Fruit fly (Drosophila melanogaster) whole organism, embryonic: ENCODE results near the gene tho2.

Experiments
- Antp ChIP-seq: fragments of 200-800 bp; sonication (Bioruptor generic); optimal IDR thresholded peaks from 3 replicates; lab custom pipeline; 2016; ENCODE audit warnings: missing biosample characterization, missing genetic modification characterization
- BtbVII ChIP-seq: fragments of 200-800 bp; sonication (Bioruptor generic); optimal IDR thresholded peaks from 3 replicates; lab custom pipeline; 2017; ENCODE audit warnings: missing biosample characterization, mild to moderate bottlenecking, missing genetic modification characterization
- CG10431 ChIP-seq: fragments of 200-800 bp; sonication (Bioruptor generic); optimal IDR thresholded peaks from 3 replicates; lab custom pipeline; 2018; ENCODE audit warnings: missing biosample characterization, mild to moderate bottlenecking, missing genetic modification characterization
- CG10543 ChIP-seq: fragments of 200-800 bp; sonication (Bioruptor generic); optimal IDR thresholded peaks from 3 replicates; lab custom pipeline; 2017; ENCODE audit warnings: missing biosample characterization, mild to moderate bottlenecking, missing genetic modification characterization, moderate library complexity
- CG10959 ChIP-seq: fragments of 200-800 bp; sonication (Bioruptor generic); IDR thresholded peaks from 2 replicates; pipeline ENCODE4 v1.3.6; 2022; ENCODE audit warnings: missing biosample characterization, missing genetic modification characterization
- CG10979 ChIP-seq: fragments of 200-800 bp; sonication (Bioruptor generic); optimal IDR thresholded peaks from 2 replicates; lab custom pipeline; 2018; ENCODE audit warnings: missing biosample characterization, mild to moderate bottlenecking, missing genetic modification characterization, moderate library complexity
- CG14667 ChIP-seq: fragments of 200-800 bp; sonication (Bioruptor generic); IDR thresholded peaks from 2 replicates; pipeline ENCODE4 v1.3.6; 2022; ENCODE audit warnings: missing biosample characterization, missing genetic modification characterization
- CG17385 ChIP-seq: fragments of 200-800 bp; sonication (Bioruptor generic); optimal IDR thresholded peaks from 3 replicates; lab custom pipeline; 2018; ENCODE audit warnings: missing biosample characterization, mild to moderate bottlenecking, missing genetic modification characterization
- CG18764 ChIP-seq: fragments of 200-800 bp; sonication (Bioruptor generic); optimal IDR thresholded peaks from 3 replicates; lab custom pipeline; 2016; ENCODE audit warnings: missing biosample characterization, missing genetic modification characterization
- CG2199 ChIP-seq: fragments of 200-800 bp; sonication (Bioruptor generic); IDR thresholded peaks from 3 replicates; pipeline ENCODE4 v1.3.6; 2022; ENCODE audit warnings: missing biosample characterization, missing genetic modification characterization
- CG31388 ChIP-seq: fragments of 200-800 bp; sonication (Bioruptor generic); optimal IDR thresholded peaks from 2 replicates; lab custom pipeline; 2016; ENCODE audit warnings: missing biosample characterization, missing genetic modification characterization
- CG32772 ChIP-seq: fragments of 200-800 bp; sonication (Bioruptor generic); IDR thresholded peaks from 2 replicates; pipeline ENCODE4 v1.3.6; 2022; ENCODE audit warnings: missing biosample characterization, missing genetic modification characterization
- CG3407 ChIP-seq: fragments of 200-800 bp; sonication (Bioruptor generic); optimal IDR thresholded peaks from 2 replicates; lab custom pipeline; 2018; ENCODE audit warnings: missing biosample characterization, mild to moderate bottlenecking, missing genetic modification characterization
- CG34224 ChIP-seq: fragments of 200-800 bp; sonication (Bioruptor generic); IDR thresholded peaks from 3 replicates; pipeline ENCODE4 v1.3.6; 2022; ENCODE audit warnings: missing biosample characterization, missing genetic modification characterization; ENCODE audit not compliant: partially characterized antibody
- CG5180 ChIP-seq: fragments of 200-800 bp; sonication (Bioruptor generic); optimal IDR thresholded peaks from 3 replicates; lab custom pipeline; 2017; ENCODE audit warnings: missing biosample characterization, missing genetic modification characterization, mild to moderate bottlenecking, moderate library complexity, missing genetic modification reagents
- CG6654 ChIP-seq: fragments of 200-800 bp; sonication (Bioruptor generic); optimal IDR thresholded peaks from 2 replicates; lab custom pipeline; 2017; ENCODE audit warnings: missing biosample characterization, mild to moderate bottlenecking, missing genetic modification characterization
- CG6683 ChIP-seq: fragments of 200-800 bp; sonication (Bioruptor generic); optimal IDR thresholded peaks from 2 replicates; lab custom pipeline; 2017; ENCODE audit warnings: missing biosample characterization, mild to moderate bottlenecking, missing genetic modification characterization, missing genetic modification reagents
- D19B ChIP-seq: fragments of 200-800 bp; sonication (Bioruptor generic); optimal IDR thresholded peaks from 2 replicates; lab custom pipeline; 2017; ENCODE audit warnings: missing biosample characterization, mild to moderate bottlenecking, missing genetic modification characterization
- Dip2 ChIP-seq: fragments of 200-800 bp; sonication (Bioruptor generic); IDR thresholded peaks from 2 replicates; pipeline ENCODE4 v1.3.6; 2022; ENCODE audit warnings: missing biosample characterization, missing genetic modification characterization
- H2.0 ChIP-seq: fragments of 200-800 bp; sonication (Bioruptor generic); IDR thresholded peaks from 2 replicates; pipeline ENCODE4 v1.3.6; 2022; ENCODE audit warnings: missing biosample characterization, missing genetic modification characterization
- HHEX ChIP-seq: fragments of 200-800 bp; sonication (Bioruptor generic); optimal IDR thresholded peaks from 3 replicates; lab custom pipeline; 2017; ENCODE audit warnings: missing biosample characterization, mild to moderate bottlenecking, missing genetic modification characterization, missing genetic modification reagents
- HLH54F ChIP-seq: fragments of 200-800 bp; sonication (Bioruptor generic); optimal IDR thresholded peaks from 3 replicates; lab custom pipeline; 2016; ENCODE audit warnings: missing biosample characterization, missing genetic modification characterization
- MBD-R2 ChIP-seq: fragments of 200-800 bp; sonication (Bioruptor generic); IDR thresholded peaks from 2 replicates; pipeline ENCODE4 v1.3.6; 2022; ENCODE audit warnings: missing biosample characterization, missing genetic modification characterization
- Mrtf ChIP-seq: fragments of 200-800 bp; sonication (Bioruptor generic); IDR thresholded peaks from 3 replicates; pipeline ENCODE4 v1.3.6; 2022; ENCODE audit warnings: missing biosample characterization, missing genetic modification characterization
- TFAM ChIP-seq: fragments of 200-800 bp; sonication (Bioruptor generic); optimal IDR thresholded peaks from 2 replicates; lab custom pipeline; 2017; ENCODE audit warnings: missing biosample characterization, missing genetic modification characterization, inconsistent platforms
- Usf ChIP-seq: fragments of 200-800 bp; sonication (Bioruptor generic); optimal IDR thresholded peaks from 2 replicates; lab custom pipeline; 2017; ENCODE audit warnings: missing genotype, missing biosample characterization, missing genetic modification characterization
- YL-1 ChIP-seq: fragments of 200-800 bp; sonication (Bioruptor generic); optimal IDR thresholded peaks from 3 replicates; lab custom pipeline; 2017; ENCODE audit warnings: missing biosample characterization, mild to moderate bottlenecking, missing genetic modification characterization
- ap ChIP-seq: fragments of 200-800 bp; sonication (Bioruptor generic); IDR thresholded peaks from 2 replicates; pipeline ENCODE4 v1.3.6; 2022; ENCODE audit warnings: missing biosample characterization, missing genetic modification characterization
- caup ChIP-seq: fragments of 200-800 bp; sonication (Bioruptor generic); optimal IDR thresholded peaks from 3 replicates; lab custom pipeline; 2017; ENCODE audit warnings: missing biosample characterization, mild to moderate bottlenecking, missing genetic modification characterization, moderate library complexity; ENCODE audit not compliant: severe bottlenecking
- fd102C ChIP-seq: fragments of 200-800 bp; sonication (Bioruptor generic); optimal IDR thresholded peaks from 2 replicates; lab custom pipeline; 2018; ENCODE audit warnings: missing biosample characterization, mild to moderate bottlenecking, missing genetic modification characterization, moderate library complexity
- fd64A ChIP-seq: fragments of 200-800 bp; sonication (Bioruptor generic); optimal IDR thresholded peaks from 3 replicates; lab custom pipeline; 2018; ENCODE audit warnings: missing biosample characterization, mild to moderate bottlenecking, missing genetic modification characterization
- ftz-f1 ChIP-seq: fragments of 200-800 bp; sonication (Bioruptor generic); optimal IDR thresholded peaks from 2 replicates; lab custom pipeline; 2016; ENCODE audit warnings: missing biosample characterization, missing genetic modification characterization
- gcm ChIP-seq: fragments of 200-800 bp; sonication (Bioruptor generic); optimal IDR thresholded peaks from 2 replicates; lab custom pipeline; 2019; ENCODE audit warnings: missing biosample characterization, mild to moderate bottlenecking, missing genetic modification characterization, moderate library complexity
- kni ChIP-seq: fragments of 200-800 bp; sonication (Bioruptor generic); optimal IDR thresholded peaks from 3 replicates; lab custom pipeline; 2017; ENCODE audit warnings: mild to moderate bottlenecking, missing biosample characterization, missing genetic modification reagents, missing genetic modification characterization
- knrl ChIP-seq: fragments of 200-800 bp; sonication (Bioruptor generic); IDR thresholded peaks from 3 replicates; pipeline ENCODE4 v1.3.6; 2022; ENCODE audit warnings: missing biosample characterization, missing genetic modification characterization; ENCODE audit not compliant: partially characterized antibody
- pb ChIP-seq: fragments of 200-800 bp; sonication (Bioruptor generic); optimal IDR thresholded peaks from 3 replicates; lab custom pipeline; 2016; ENCODE audit warnings: missing biosample characterization, missing genetic modification characterization
- pfk ChIP-seq: fragments of 200-800 bp; sonication (Bioruptor generic); optimal IDR thresholded peaks from 2 replicates; lab custom pipeline; 2018; ENCODE audit warnings: missing biosample characterization, mild to moderate bottlenecking, missing genetic modification characterization, moderate library complexity
- phol ChIP-seq: fragments of 200-800 bp; sonication (Bioruptor generic); optimal IDR thresholded peaks from 3 replicates; lab custom pipeline; 2018; ENCODE audit warnings: missing biosample characterization, mild to moderate bottlenecking, missing genetic modification characterization, moderate library complexity
- pum ChIP-seq: fragments of 200-800 bp; sonication (Bioruptor generic); optimal IDR thresholded peaks from 2 replicates; lab custom pipeline; 2016; ENCODE audit warnings: missing biosample characterization, missing genetic modification characterization
- repo ChIP-seq: fragments of 200-800 bp; sonication (Bioruptor generic); optimal IDR thresholded peaks from 2 replicates; lab custom pipeline; 2016; ENCODE audit warnings: missing biosample characterization, missing genetic modification characterization
- sens-2 ChIP-seq: fragments of 200-800 bp; sonication (Bioruptor generic); IDR thresholded peaks from 2 replicates; pipeline ENCODE4 v1.3.6; 2022; ENCODE audit warnings: missing biosample characterization, missing genetic modification characterization
- slp2 ChIP-seq: fragments of 200-800 bp; sonication (Bioruptor generic); optimal IDR thresholded peaks from 2 replicates; lab custom pipeline; 2016; ENCODE audit warnings: missing biosample characterization, missing genetic modification characterization
- sob ChIP-seq: fragments of 200-800 bp; sonication (Bioruptor generic); IDR thresholded peaks from 2 replicates; pipeline ENCODE4 v1.3.6; 2022; ENCODE audit warnings: missing biosample characterization, missing genetic modification characterization
- tap ChIP-seq: fragments of 200-800 bp; optimal IDR thresholded peaks from 3 replicates; lab custom pipeline; 2019; ENCODE audit warnings: missing biosample characterization, mild to moderate bottlenecking, missing genetic modification characterization, moderate library complexity
- tin ChIP-seq: fragments of 200-800 bp; sonication (Bioruptor generic); optimal IDR thresholded peaks from 3 replicates; lab custom pipeline; 2016; ENCODE audit warnings: missing biosample characterization, missing genetic modification characterization
- tio ChIP-seq: fragments of 200-800 bp; sonication (Bioruptor generic); optimal IDR thresholded peaks from 2 replicates; lab custom pipeline; 2017; ENCODE audit warnings: missing biosample characterization, missing genetic modification characterization, inconsistent platforms
- tup ChIP-seq: fragments of 200-800 bp; sonication (Bioruptor generic); optimal IDR thresholded peaks from 2 replicates; lab custom pipeline; 2016; ENCODE audit warnings: missing biosample characterization, mild to moderate bottlenecking, missing genetic modification characterization, moderate library complexity
- twi ChIP-seq: fragments of 200-800 bp; optimal IDR thresholded peaks from 2 replicates; lab custom pipeline; 2019; ENCODE audit warnings: missing biosample characterization, mild to moderate bottlenecking, missing genetic modification characterization, moderate library complexity
- usp ChIP-seq: fragments of >200 bp; optimal IDR thresholded peaks from 2 replicates; lab custom pipeline; 2017; ENCODE audit warnings: missing biosample characterization, missing genetic modification characterization
- zf30C ChIP-seq: fragments of 200-800 bp; sonication (Bioruptor generic); optimal IDR thresholded peaks from 3 replicates; lab custom pipeline; 2018; ENCODE audit warnings: missing biosample characterization, mild to moderate bottlenecking, missing genetic modification characterization
- zfh1 ChIP-seq: fragments of 200-800 bp; sonication (Bioruptor generic); IDR thresholded peaks from 3 replicates; pipeline ENCODE4 v1.3.6; 2022; ENCODE audit warnings: missing biosample characterization, missing genetic modification characterization

The tho2 gene

DNA sequence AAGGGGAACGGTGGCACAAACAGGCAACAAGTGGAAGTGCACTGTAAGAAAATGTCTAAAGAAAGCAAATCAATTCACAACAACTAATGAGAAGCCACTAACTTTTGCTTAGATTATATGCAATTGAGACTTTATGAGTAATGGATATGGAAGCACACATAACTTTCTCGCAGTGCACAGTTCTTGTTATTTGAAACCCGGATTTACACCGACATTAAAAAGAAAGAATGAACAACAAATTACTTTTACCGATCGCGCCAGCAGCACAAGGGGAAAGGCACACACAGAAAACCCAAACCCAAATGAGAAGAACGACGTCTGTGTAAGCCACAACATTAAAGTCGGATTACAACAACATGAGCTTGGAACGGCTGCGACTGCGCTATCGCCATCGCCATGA, 44.1 kb upstream of the tho2 start (continued):
- TF ChIP-seq fd102C (GFP tag; lab: Kevin White, UChicago) (no peak), pfk (GFP tag; lab: Kevin White, UChicago) (no peak), CG5180 (GFP tag; lab: Kevin White, UChicago) (peak; percentile 11), TFAM (GFP tag; lab: Kevin White, UChicago) (no peak), sens-2 (GFP tag; lab: Robert Waterston, UW) (peak; percentile 70), D19B (GFP tag; lab: Kevin White, UChicago) (no peak), CG6683 (GFP tag; lab: Kevin White, UChicago) (no peak), kni (GFP tag; lab: Kevin White, UChicago) (peak; percentile 68), usp (no peak), CG17385 (GFP tag; lab: Kevin White, UChicago) (peak; percentile 17), CG18764 (GFP tag; lab: Kevin White, UChicago) (peak; percentile 60), CG32772 (GFP tag; lab: Robert Waterston, UW) (peak; percentile 61; the same call in 1 of the 2 replicates), phol (tag; lab: Kevin White, UChicago) (peak; percentile 79), tio (no peak), Mrtf (GFP tag; lab: Robert Waterston, UW) (no peak), CG3407 (peak; percentile 76), zfh1 (GFP tag; lab: Robert Waterston, UW) (peak; percentile 91), repo (GFP tag; lab: Kevin White, UChicago) (peak; percentile 55), CG34224 (GFP tag; lab: Robert Waterston, UW) (no peak), MBD-R2 (GFP tag; lab: Robert Waterston, UW) (no peak), CG2199 (no peak), ap (no peak), slp2 (GFP tag; lab: Kevin White, UChicago) (peak; percentile 59), Dip2 (GFP tag; lab: Robert Waterston, UW) (no peak), tin (peak; percentile 84), sob (GFP tag; lab: Robert Waterston, UW) (peak; percentile 26; the same call in 1 of the 2 replicates), CG10959 (GFP tag; lab: Robert Waterston, UW) (peak; percentile 87), CG10979 (tag; lab: Kevin White, UChicago) (peak; percentile 91), CG10431 (GFP tag; lab: Kevin White, UChicago) (peak; percentile 65), H2.0 (peak; percentile 44; the same call in 1 of the 2 replicates), caup (GFP tag; lab: Kevin White, UChicago) (no peak), pum (GFP tag; lab: Kevin White, UChicago) (peak; percentile 58), Usf (GFP tag; lab: Kevin White, UChicago) (peak; percentile 41), gcm (GFP tag; lab: Kevin White, UChicago) (peak; percentile 74), fd64A (GFP tag; lab: Kevin White, UChicago) (peak; percentile 64), CG6654 (GFP tag; lab: Kevin White, UChicago) (peak; percentile 28), CG10543 (GFP tag; lab: Kevin White, UChicago) (no peak), Antp (GFP tag; lab: Kevin White, UChicago) (peak; percentile 65), pb (GFP tag; lab: Kevin White, UChicago) (peak; percentile 22), twi (tag; lab: Kevin White, UChicago) (peak; percentile 70), zf30C (GFP tag; lab: Kevin White, UChicago) (peak; percentile 82), knrl (no peak), CG31388 (GFP tag; lab: Kevin White, UChicago) (no peak), tap (tag; lab: Kevin White, UChicago) (peak; percentile 4), YL-1 (GFP tag; lab: Kevin White, UChicago) (no peak), HLH54F (GFP tag; lab: Kevin White, UChicago) (no peak), ftz-f1 (GFP tag; lab: Kevin White, UChicago) (no peak), tup (GFP tag; lab: Kevin White, UChicago) (peak; percentile 14), CG14667 (GFP tag; lab: Robert Waterston, UW) (peak; percentile 52; the same call in 1 of the 2 replicates), HHEX (peak; percentile 27), BtbVII (GFP tag; lab: Kevin White, UChicago) (no peak)
